Worm (Caenorhabditis elegans) whole organism, L4 larva: Measurements from ENCODE around the gene F49E12.12.
A peak's percentile ranks its signal among the peaks of the same experiment; 100 is the strongest.
"Not testable (repeated sequence)": the region's sequence is repeated elsewhere in the genome, so short reads cannot be mapped to it uniquely, and the experiment has no call there.

Experiments
- F26F4.8 ChIP-seq: fragments of 200-800 bp; sonication (Bioruptor generic); conservative IDR thresholded peaks from 2 replicates; pipeline ENCODE4 v1.3.6; 2022; ENCODE audit warnings: missing genetic modification characterization, missing compliant biosample characterization
- F49E8.2 ChIP-seq: sonication (generic microtip); optimal IDR thresholded peaks from 2 replicates; lab custom pipeline; 2016; ENCODE audit warnings: missing compliant biosample characterization, mild to moderate bottlenecking, missing genetic modification characterization, borderline replicate concordance
- T26A8.4 ChIP-seq: fragments of 200-800 bp; sonication (Bioruptor generic); IDR thresholded peaks from 2 replicates; pipeline ENCODE4 v1.3.6; 2022; ENCODE audit warnings: missing genetic modification characterization, missing compliant biosample characterization
- Y5F2A.4 ChIP-seq: fragments of 200-800 bp; sonication (Bioruptor generic); optimal IDR thresholded peaks from 2 replicates; lab custom pipeline; 2018; ENCODE audit warnings: mild to moderate bottlenecking, missing genetic modification characterization, missing compliant biosample characterization
- ZK546.5 ChIP-seq, 2 experiments: sonication (generic microtip); optimal IDR thresholded peaks; 2 replicates each; lab custom pipeline; 2017; ENCODE audit warnings: missing biosample characterization in 2 of 2, missing genetic modification characterization in 2 of 2
- aha-1 ChIP-seq: fragments of 150-350 bp; peaks from one replicate; lab custom pipeline; 2014; ENCODE audit warnings: missing biosample characterization, missing genetic modification characterization
- daf-16 ChIP-seq, 3 experiments: sonication (generic microtip); optimal IDR thresholded peaks; 2 replicates each; lab custom pipeline; 2016 to 2017; ENCODE audit warnings: missing genetic modification characterization in 3 of 3, missing genetic modification reagents in 3 of 3, mild to moderate bottlenecking in 2 of 3, missing compliant biosample characterization in 2 of 3, missing biosample characterization in 1 of 3, moderate library complexity in 1 of 3
- daf-19 ChIP-seq: fragments of 200-800 bp; sonication (Bioruptor generic); conservative IDR thresholded peaks from 2 replicates; pipeline ENCODE4 v1.3.6; 2022; ENCODE audit warnings: missing genetic modification characterization, missing compliant biosample characterization
- daf-8 ChIP-seq: fragments of 200-800 bp; sonication (Bioruptor generic); IDR thresholded peaks from 2 replicates; pipeline ENCODE4 v1.3.6; 2022; ENCODE audit warnings: missing genetic modification characterization, missing compliant biosample characterization
- egl-43 ChIP-seq: fragments of 200-800 bp; sonication (Bioruptor generic); IDR thresholded peaks from 2 replicates; pipeline ENCODE4 v1.3.6; 2022; ENCODE audit warnings: missing genetic modification reagents, missing genetic modification characterization, missing compliant biosample characterization
- hif-1 ChIP-seq, 2 experiments: sonication (generic microtip); optimal IDR thresholded peaks; 2 replicates each; lab custom pipeline; 2016 to 2017; ENCODE audit warnings: missing compliant biosample characterization in 2 of 2, missing genetic modification characterization in 2 of 2, missing genetic modification reagents in 2 of 2, missing genotype in 2 of 2, mild to moderate bottlenecking in 1 of 2
- hlh-11 ChIP-seq: fragments of 200-800 bp; sonication (Bioruptor generic); optimal IDR thresholded peaks from 2 replicates; lab custom pipeline; 2018; ENCODE audit warnings: mild to moderate bottlenecking, missing genetic modification characterization, missing compliant biosample characterization
- lim-7 ChIP-seq: fragments of 200-800 bp; sonication (Bioruptor generic); IDR thresholded peaks from 2 replicates; pipeline ENCODE4 v1.3.6; 2022; ENCODE audit warnings: missing genetic modification characterization, missing compliant biosample characterization
- lir-3 ChIP-seq: sonication (generic microtip); optimal IDR thresholded peaks from 2 replicates; lab custom pipeline; 2016; ENCODE audit warnings: mild to moderate bottlenecking, missing genetic modification characterization, missing compliant biosample characterization
- madf-9 ChIP-seq: fragments of 200-800 bp; sonication (Bioruptor generic); conservative IDR thresholded peaks from 2 replicates; pipeline ENCODE4 v1.3.6; 2022; ENCODE audit warnings: missing genetic modification reagents, missing genetic modification characterization, missing compliant biosample characterization
- mep-1 ChIP-seq: fragments of 150-350 bp; sonication (generic microtip); optimal IDR thresholded peaks from 3 replicates; lab custom pipeline; 2014; ENCODE audit warnings: missing biosample characterization, missing genetic modification characterization
- nhr-237 ChIP-seq: sonication (generic microtip); optimal IDR thresholded peaks from 2 replicates; lab custom pipeline; 2017; ENCODE audit warnings: missing biosample characterization, missing genetic modification characterization
- nhr-25 ChIP-seq: sonication (generic microtip); optimal IDR thresholded peaks from 2 replicates; lab custom pipeline; 2017; ENCODE audit warnings: missing genetic modification characterization, mild to moderate bottlenecking, missing compliant biosample characterization, antibody characterized with exemption, moderate library complexity, borderline replicate concordance; ENCODE audit not compliant: insufficient read depth
- nhr-28 ChIP-seq: fragments of 150-350 bp; optimal IDR thresholded peaks from 2 replicates; lab custom pipeline; 2014; ENCODE audit warnings: missing biosample characterization, missing genetic modification characterization
- nhr-76 ChIP-seq: fragments of 150-350 bp; optimal IDR thresholded peaks from 2 replicates; lab custom pipeline; 2014; ENCODE audit warnings: missing biosample characterization, missing genetic modification characterization
- nhr-77 ChIP-seq: fragments of 150-350 bp; optimal IDR thresholded peaks from 2 replicates; lab custom pipeline; 2014; ENCODE audit warnings: missing biosample characterization, missing genetic modification characterization
- pqm-1 ChIP-seq: sonication (generic microtip); optimal IDR thresholded peaks from 2 replicates; lab custom pipeline; 2017; ENCODE audit warnings: missing biosample characterization, missing genetic modification characterization
- saeg-2 ChIP-seq: fragments of 200-800 bp; sonication (Bioruptor generic); IDR thresholded peaks from 2 replicates; pipeline ENCODE4 v1.3.6; 2022; ENCODE audit warnings: missing genetic modification reagents, missing genetic modification characterization, missing compliant biosample characterization
- sdz-12 ChIP-seq: fragments of 200-800 bp; sonication (Bioruptor generic); optimal IDR thresholded peaks from 2 replicates; lab custom pipeline; 2018; ENCODE audit warnings: mild to moderate bottlenecking, missing genetic modification characterization, missing compliant biosample characterization
- snpc-4 ChIP-seq: fragments of 150-350 bp; optimal IDR thresholded peaks from 2 replicates; lab custom pipeline; 2014; ENCODE audit warnings: missing biosample characterization, missing genetic modification characterization
- spr-1 ChIP-seq: sonication (generic microtip); optimal IDR thresholded peaks from 2 replicates; lab custom pipeline; 2016; ENCODE audit warnings: mild to moderate bottlenecking, missing genetic modification characterization, missing compliant biosample characterization
- tag-97 ChIP-seq: fragments of 200-800 bp; sonication (Bioruptor generic); IDR thresholded peaks from 2 replicates; pipeline ENCODE4 v1.3.6; 2022; ENCODE audit warnings: missing genetic modification characterization, missing compliant biosample characterization
- unc-39 ChIP-seq: sonication (generic microtip); optimal IDR thresholded peaks from 2 replicates; lab custom pipeline; 2017; ENCODE audit warnings: missing biosample characterization, missing genetic modification characterization
- unc-62 ChIP-seq, 3 experiments: fragments of 150-350 bp in 1 of 3; sonication (generic microtip); optimal IDR thresholded peaks in 2 of 3; peaks in 1 of 3; 1 replicate in 1 of 3; 2 replicates in 2 of 3; lab custom pipeline; 2014 to 2017; ENCODE audit warnings: missing biosample characterization in 3 of 3, missing genetic modification characterization in 3 of 3, missing genetic modification reagents in 3 of 3, missing genotype in 1 of 3
- zfp-2 ChIP-seq: sonication (generic microtip); optimal IDR thresholded peaks from 2 replicates; lab custom pipeline; 2016; ENCODE audit warnings: mild to moderate bottlenecking, missing genetic modification characterization, missing compliant biosample characterization
- ztf-11 ChIP-seq: fragments of 150-350 bp; optimal IDR thresholded peaks from 2 replicates; lab custom pipeline; 2014; ENCODE audit warnings: missing biosample characterization, missing genetic modification characterization

F49E12.12 gene

DNA sequence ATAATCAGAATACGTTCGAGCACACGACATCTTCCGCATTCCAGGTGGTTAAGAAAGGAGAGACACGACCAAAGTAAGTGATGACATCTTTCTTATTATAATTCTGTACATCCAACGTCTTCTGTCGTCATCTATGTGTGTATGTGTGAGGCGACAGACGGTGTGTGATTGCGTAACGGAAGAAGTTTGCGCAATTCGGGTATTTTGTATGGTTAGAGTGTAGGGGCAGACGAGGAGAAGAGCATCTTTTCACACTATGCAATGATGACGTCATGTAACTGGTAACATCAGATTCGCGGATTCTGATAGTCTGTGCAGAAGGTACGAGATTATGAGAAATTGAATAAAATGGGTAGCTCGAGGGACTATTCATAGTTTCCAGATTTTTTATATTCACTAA, 33.7 kb downstream of the F49E12.12 start:
- TF ChIP-seq nhr-77 (tag; lab: Kevin White, UChicago) (no peak), Y5F2A.4 (no peak), nhr-25 (no peak), hlh-11 (tag; lab: Kevin White, UChicago) (no peak), pqm-1 (tag; lab: Kevin White, UChicago) (no peak), daf-8 (GFP tag; lab: Robert Waterston, UW) (no peak)

- TF ChIP-seq unc-62 (GFP tag; optimal IDR thresholded peaks at IDR 0.05 in 1 of 2; lab: Kevin White, UChicago) (peak in 1 of 2 experiments; percentile 5), unc-62 (tag; optimal IDR thresholded peaks at IDR 0.05; lab: Kevin White, UChicago) (no peak), unc-39 (tag; lab: Kevin White, UChicago) (no peak), F26F4.8 (no peak)
These were observed 34.3 kb downstream of the F49E12.12 start for ce11 chrII:8415462-8416037.

ce11 chrII:8417059-8417668, 35.9 kb downstream of the F49E12.12 start, which contains the start of gene fdgt-2:
fdgt-2 (plus strand) TSS chrII:8417618.
- TF ChIP-seq aha-1 (peak; percentile 42), nhr-237 (tag; lab: Kevin White, UChicago) (no peak), daf-19 (GFP tag; lab: Robert Waterston, UW) (no peak), sdz-12 (GFP tag; lab: Kevin White, UChicago) (no peak), lim-7 (no peak), unc-62 (GFP tag; optimal IDR thresholded peaks at IDR 0.05 in 1 of 2; lab: Kevin White, UChicago) (peak in 1 of 2 experiments; percentile 95), unc-62 (tag; optimal IDR thresholded peaks at IDR 0.05; lab: Kevin White, UChicago) (no peak), ZK546.5 (tag; optimal IDR thresholded peaks at IDR 0.05; lab: Kevin White, UChicago) (no peak), ztf-11 (tag; lab: Kevin White, UChicago) (no peak), spr-1 (no peak), tag-97 (no peak), F49E8.2 (tag; lab: Kevin White, UChicago) (no peak), egl-43 (no peak), daf-16 (GFP tag; optimal IDR thresholded peaks at IDR 0.05; lab: Kevin White, UChicago) (no peak), daf-16 (tag; optimal IDR thresholded peaks at IDR 0.05; lab: Kevin White, UChicago) (peak; percentile 59), nhr-28 (tag; lab: Kevin White, UChicago) (peak; percentile 25), zfp-2 (tag; lab: Kevin White, UChicago) (no peak)

DNA sequence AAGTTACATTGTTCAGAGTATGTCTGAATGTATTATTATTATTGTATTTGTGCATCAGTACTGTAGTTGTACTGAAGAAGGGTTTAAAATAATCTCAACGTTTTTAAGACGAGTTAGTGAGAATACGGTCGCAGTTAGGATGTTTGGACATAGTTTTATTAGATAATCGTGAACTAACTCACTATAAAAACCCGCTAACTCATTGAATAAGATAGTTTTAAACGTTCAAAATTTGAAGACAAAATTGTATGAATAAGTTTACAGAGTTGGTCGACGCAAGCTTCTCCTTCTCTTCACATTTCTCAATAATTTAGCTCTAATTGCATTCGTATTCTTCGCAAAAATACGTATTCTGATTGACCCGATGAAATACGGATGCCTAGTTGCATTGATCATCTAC, 37.7 kb downstream of the F49E12.12 start:
- TF ChIP-seq mep-1 (tag; lab: Kevin White, UChicago), result peak; percentile 19
- no peak for TF ChIP-seq T26A8.4 (GFP tag; lab: Robert Waterston, UW)
- no peak for TF ChIP-seq snpc-4
- TF ChIP-seq nhr-76 (tag; lab: Kevin White, UChicago), result no peak
- TF ChIP-seq hif-1 (tag; optimal IDR thresholded peaks at IDR 0.05; lab: Kevin White, UChicago), result no peak

DNA sequence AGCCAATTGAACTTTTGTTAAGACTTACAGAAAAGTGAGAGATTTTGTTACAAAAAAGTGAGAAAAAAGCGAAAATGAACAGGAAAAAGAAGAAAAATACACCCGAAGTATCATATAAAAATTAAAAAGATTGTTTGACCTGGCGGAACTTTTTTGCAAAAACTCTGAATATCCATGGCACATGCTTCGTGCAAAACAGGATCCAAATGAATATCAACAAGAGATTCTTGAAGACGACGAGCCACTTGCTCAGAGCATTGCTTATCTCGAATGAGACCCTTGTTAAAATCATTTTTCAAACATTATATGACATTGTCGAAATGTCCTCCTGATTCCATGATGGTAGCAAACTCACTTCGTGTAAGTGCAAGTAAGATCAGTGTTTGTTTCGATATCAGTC, 38.5 kb downstream of the F49E12.12 start, which contains the start of gene F14E5.8:
Gene F14E5.8, plus strand, starts transcription at position 301 of the 400 bp plus-strand sequence.
- not testable (repeated sequence) for TF ChIP-seq madf-9 (GFP tag; lab: Robert Waterston, UW); lir-3 (tag; lab: Kevin White, UChicago); saeg-2 (GFP tag; lab: Robert Waterston, UW)
